Fruit fly (Drosophila melanogaster) whole organism, embryonic: ENCODE results near the gene ClpX.

Source experiments
- Blimp-1 ChIP-seq: fragments of 200-800 bp; sonication (Bioruptor generic); optimal IDR thresholded peaks from 3 replicates; lab custom pipeline; 2018; ENCODE audit warnings: missing biosample characterization, missing genetic modification characterization, mild to moderate bottlenecking, moderate library complexity, missing genetic modification reagents
- CG1024 ChIP-seq: fragments of 200-800 bp; sonication (Bioruptor generic); IDR thresholded peaks from 2 replicates; pipeline ENCODE4 v1.3.6; 2022; ENCODE audit warnings: missing biosample characterization, missing genetic modification characterization
- CG10431 ChIP-seq: fragments of 200-800 bp; sonication (Bioruptor generic); optimal IDR thresholded peaks from 3 replicates; lab custom pipeline; 2018; ENCODE audit warnings: missing biosample characterization, mild to moderate bottlenecking, missing genetic modification characterization
- CG10565 ChIP-seq: fragments of 200-800 bp; sonication (Bioruptor generic); optimal IDR thresholded peaks from 3 replicates; lab custom pipeline; 2016; ENCODE audit warnings: missing biosample characterization, mild to moderate bottlenecking, missing genetic modification characterization
- CG13123 ChIP-seq: fragments of 200-800 bp; sonication (Bioruptor generic); optimal IDR thresholded peaks from 2 replicates; lab custom pipeline; 2016; ENCODE audit warnings: missing biosample characterization, missing genetic modification characterization
- CG15011 ChIP-seq: fragments of 200-800 bp; sonication (Bioruptor generic); optimal IDR thresholded peaks from 3 replicates; lab custom pipeline; 2018; ENCODE audit warnings: missing biosample characterization, mild to moderate bottlenecking, missing genetic modification characterization
- CG17328 ChIP-seq: fragments of 200-800 bp; sonication (Bioruptor generic); IDR thresholded peaks from 2 replicates; pipeline ENCODE4 v1.3.6; 2022; ENCODE audit warnings: missing biosample characterization, missing genetic modification characterization
- CG2875 ChIP-seq: fragments of 200-800 bp; sonication (Bioruptor generic); optimal IDR thresholded peaks from 2 replicates; lab custom pipeline; 2017; ENCODE audit warnings: missing biosample characterization, mild to moderate bottlenecking, missing genetic modification characterization, missing genetic modification reagents
- CG2889 ChIP-seq: fragments of 200-800 bp; sonication (Bioruptor generic); IDR thresholded peaks from 3 replicates; pipeline ENCODE4 v1.3.6; 2022; ENCODE audit warnings: missing biosample characterization, missing genetic modification characterization
- CG30020 ChIP-seq: fragments of 200-800 bp; optimal IDR thresholded peaks from 2 replicates; lab custom pipeline; 2019; ENCODE audit warnings: missing biosample characterization, mild to moderate bottlenecking, missing genetic modification characterization, moderate library complexity
- CG30431 ChIP-seq: fragments of 200-800 bp; sonication (Bioruptor generic); optimal IDR thresholded peaks from 2 replicates; lab custom pipeline; 2017; ENCODE audit warnings: missing biosample characterization, missing genetic modification characterization
- CG31365 ChIP-seq: fragments of 200-800 bp; sonication (Bioruptor generic); optimal IDR thresholded peaks from 2 replicates; lab custom pipeline; 2018; ENCODE audit warnings: missing biosample characterization, mild to moderate bottlenecking, missing genetic modification characterization
- CG32767 ChIP-seq: fragments of 200-800 bp; sonication (Bioruptor generic); IDR thresholded peaks from 2 replicates; pipeline ENCODE4 v1.3.6; 2022; ENCODE audit warnings: missing biosample characterization, missing genetic modification characterization
- CG32772 ChIP-seq: fragments of 200-800 bp; sonication (Bioruptor generic); IDR thresholded peaks from 2 replicates; pipeline ENCODE4 v1.3.6; 2022; ENCODE audit warnings: missing biosample characterization, missing genetic modification characterization
- CG3407 ChIP-seq: fragments of 200-800 bp; sonication (Bioruptor generic); optimal IDR thresholded peaks from 2 replicates; lab custom pipeline; 2018; ENCODE audit warnings: missing biosample characterization, mild to moderate bottlenecking, missing genetic modification characterization
- CG4707 ChIP-seq: fragments of 200-800 bp; sonication (Bioruptor generic); optimal IDR thresholded peaks from 2 replicates; lab custom pipeline; 2018; ENCODE audit warnings: missing biosample characterization, mild to moderate bottlenecking, missing genetic modification characterization, moderate library complexity
- CG7786 ChIP-seq: fragments of 200-800 bp; sonication (Bioruptor generic); optimal IDR thresholded peaks from 2 replicates; lab custom pipeline; 2016; ENCODE audit warnings: missing biosample characterization, missing genetic modification characterization
- CG8478 ChIP-seq: fragments of >200 bp; optimal IDR thresholded peaks from 2 replicates; lab custom pipeline; 2018
- CTCF ChIP-seq: fragments of 200-800 bp; sonication (Bioruptor generic); optimal IDR thresholded peaks from 2 replicates; lab custom pipeline; 2017; ENCODE audit warnings: missing biosample characterization, mild to moderate bottlenecking, missing genetic modification characterization, moderate library complexity
- Chrac-16 ChIP-seq: fragments of 200-800 bp; sonication (Bioruptor generic); optimal IDR thresholded peaks from 3 replicates; lab custom pipeline; 2016; ENCODE audit warnings: missing biosample characterization, missing genetic modification characterization
- CoRest ChIP-seq: fragments of 200-800 bp; sonication (Bioruptor generic); optimal IDR thresholded peaks from 3 replicates; lab custom pipeline; 2018; ENCODE audit warnings: missing biosample characterization, mild to moderate bottlenecking, missing genetic modification characterization, moderate library complexity
- Deaf1 ChIP-seq: fragments of 200-800 bp; optimal IDR thresholded peaks from 3 replicates; lab custom pipeline; 2019; ENCODE audit warnings: missing biosample characterization, mild to moderate bottlenecking, missing genetic modification characterization, moderate library complexity
- Gsc ChIP-seq: fragments of 200-800 bp; sonication (Bioruptor generic); IDR thresholded peaks from 2 replicates; pipeline ENCODE4 v1.3.6; 2022; ENCODE audit warnings: missing biosample characterization, missing genetic modification characterization
- Gug ChIP-seq: fragments of 200-800 bp; sonication (Bioruptor generic); IDR thresholded peaks from 4 replicates; pipeline ENCODE4 v1.3.6; 2022; ENCODE audit warnings: missing biosample characterization, missing genetic modification characterization
- H15 ChIP-seq: fragments of 200-800 bp; sonication (Bioruptor generic); IDR thresholded peaks from 3 replicates; pipeline ENCODE4 v1.3.6; 2022; ENCODE audit warnings: missing biosample characterization, missing genetic modification characterization
- Hr78 ChIP-seq, 2 experiments: fragments of 200-800 bp in 1 of 2; fragments of >200 bp in 1 of 2; sonication (Bioruptor generic) in 1 of 2; optimal IDR thresholded peaks; 2 replicates each; lab custom pipeline; 2017 to 2019; ENCODE audit warnings: missing biosample characterization in 2 of 2, missing genetic modification characterization in 2 of 2, mild to moderate bottlenecking in 1 of 2, moderate library complexity in 1 of 2
- Kr ChIP-seq: fragments of 200-800 bp; sonication (Bioruptor generic); optimal IDR thresholded peaks from 2 replicates; lab custom pipeline; 2017; ENCODE audit warnings: missing biosample characterization, mild to moderate bottlenecking, missing genetic modification characterization
- MBD-R2 ChIP-seq: fragments of 200-800 bp; sonication (Bioruptor generic); IDR thresholded peaks from 2 replicates; pipeline ENCODE4 v1.3.6; 2022; ENCODE audit warnings: missing biosample characterization, missing genetic modification characterization
- Myb ChIP-seq: fragments of 200-800 bp; sonication (Bioruptor generic); optimal IDR thresholded peaks from 2 replicates; lab custom pipeline; 2016; ENCODE audit warnings: missing biosample characterization, missing genetic modification characterization
- NC2α ChIP-seq: fragments of 200-800 bp; sonication (Bioruptor generic); optimal IDR thresholded peaks from 2 replicates; lab custom pipeline; 2016; ENCODE audit warnings: missing biosample characterization, missing genetic modification characterization
- Oaz ChIP-seq: fragments of 200-800 bp; sonication (Bioruptor generic); IDR thresholded peaks from 2 replicates; pipeline ENCODE4 v1.3.6; 2022; ENCODE audit warnings: missing biosample characterization, missing genetic modification characterization
- Ptx1 ChIP-seq: fragments of 200-800 bp; sonication (Bioruptor generic); IDR thresholded peaks from 2 replicates; pipeline ENCODE4 v1.3.6; 2022; ENCODE audit warnings: missing biosample characterization, missing genetic modification characterization
- Sry-β ChIP-seq: fragments of 200-800 bp; sonication (Bioruptor generic); optimal IDR thresholded peaks from 2 replicates; lab custom pipeline; 2018; ENCODE audit warnings: missing biosample characterization, mild to moderate bottlenecking, missing genetic modification characterization, moderate library complexity
- ash1 ChIP-seq: fragments of 200-800 bp; sonication (Bioruptor generic); optimal IDR thresholded peaks from 2 replicates; lab custom pipeline; 2018; ENCODE audit warnings: missing biosample characterization, mild to moderate bottlenecking, missing genetic modification characterization
- chif ChIP-seq, 2 experiments: fragments of 200-800 bp; sonication (Bioruptor generic); optimal IDR thresholded peaks; 3 replicates each; lab custom pipeline; 2016; ENCODE audit warnings: missing biosample characterization in 2 of 2, missing genetic modification characterization in 2 of 2
- chm ChIP-seq: fragments of 200-800 bp; sonication (Bioruptor generic); IDR thresholded peaks from 2 replicates; pipeline ENCODE4 v1.3.6; 2022; ENCODE audit warnings: missing biosample characterization, missing genetic modification characterization
- crol ChIP-seq: fragments of 200-800 bp; sonication (Bioruptor generic); IDR thresholded peaks from 2 replicates; pipeline ENCODE4 v1.3.6; 2022; ENCODE audit warnings: missing biosample characterization, missing genetic modification characterization
- danr ChIP-seq: fragments of 200-800 bp; sonication (Bioruptor generic); IDR thresholded peaks from 2 replicates; pipeline ENCODE4 v1.3.6; 2022; ENCODE audit warnings: missing biosample characterization, missing genetic modification characterization
- ewg ChIP-seq: fragments of 200-800 bp; sonication (Bioruptor generic); optimal IDR thresholded peaks from 3 replicates; lab custom pipeline; 2017; ENCODE audit warnings: mild to moderate bottlenecking, missing biosample characterization, missing genetic modification reagents, missing genetic modification characterization
- fd96Cb ChIP-seq: fragments of 200-800 bp; sonication (Bioruptor generic); optimal IDR thresholded peaks from 2 replicates; lab custom pipeline; 2018; ENCODE audit warnings: missing biosample characterization, mild to moderate bottlenecking, missing genetic modification characterization, moderate library complexity
- gce ChIP-seq: fragments of 200-800 bp; sonication (Bioruptor generic); IDR thresholded peaks from 3 replicates; pipeline ENCODE4 v1.3.6; 2022; ENCODE audit warnings: missing biosample characterization, missing genetic modification characterization
- gcm2 ChIP-seq: fragments of 200-800 bp; sonication (Bioruptor generic); optimal IDR thresholded peaks from 2 replicates; lab custom pipeline; 2016; ENCODE audit warnings: missing biosample characterization, missing genetic modification characterization
- gsb-n ChIP-seq: fragments of 200-800 bp; sonication (Bioruptor generic); optimal IDR thresholded peaks from 3 replicates; lab custom pipeline; 2018; ENCODE audit warnings: missing biosample characterization, mild to moderate bottlenecking, missing genetic modification characterization
- nom ChIP-seq: fragments of 200-800 bp; sonication (Bioruptor generic); optimal IDR thresholded peaks from 2 replicates; lab custom pipeline; 2017; ENCODE audit warnings: missing biosample characterization, missing genetic modification characterization, mild to moderate bottlenecking, moderate library complexity, missing genetic modification reagents
- oc ChIP-seq: fragments of 200-800 bp; sonication (Bioruptor generic); optimal IDR thresholded peaks from 2 replicates; lab custom pipeline; 2018; ENCODE audit warnings: missing biosample characterization, mild to moderate bottlenecking, missing genetic modification characterization, moderate library complexity
- peb ChIP-seq: fragments of 200-800 bp; sonication (Bioruptor generic); IDR thresholded peaks from 2 replicates; pipeline ENCODE4 v1.3.6; 2022; ENCODE audit warnings: missing biosample characterization, missing genetic modification characterization
- pfk ChIP-seq: fragments of 200-800 bp; sonication (Bioruptor generic); optimal IDR thresholded peaks from 2 replicates; lab custom pipeline; 2018; ENCODE audit warnings: missing biosample characterization, mild to moderate bottlenecking, missing genetic modification characterization, moderate library complexity
- sr ChIP-seq: fragments of 200-800 bp; sonication (Bioruptor generic); IDR thresholded peaks from 3 replicates; pipeline ENCODE4 v1.3.6; 2022; ENCODE audit warnings: missing biosample characterization, missing genetic modification characterization
- trem ChIP-seq: fragments of 200-800 bp; optimal IDR thresholded peaks from 3 replicates; lab custom pipeline; 2019; ENCODE audit warnings: missing biosample characterization, mild to moderate bottlenecking, missing genetic modification characterization, moderate library complexity
- trh ChIP-seq: fragments of 200-800 bp; sonication (Bioruptor generic); optimal IDR thresholded peaks from 2 replicates; lab custom pipeline; 2016; ENCODE audit warnings: missing biosample characterization, missing genetic modification characterization
- vvl ChIP-seq: fragments of 200-800 bp; sonication (Bioruptor generic); IDR thresholded peaks from 2 replicates; pipeline ENCODE4 v1.3.6; 2022; ENCODE audit warnings: missing biosample characterization, missing genetic modification characterization
- z ChIP-seq: fragments of 200-800 bp; sonication (Bioruptor generic); IDR thresholded peaks from 3 replicates; pipeline ENCODE4 v1.3.6; 2022; ENCODE audit warnings: missing biosample characterization, missing genetic modification characterization

ClpX gene

DNA sequence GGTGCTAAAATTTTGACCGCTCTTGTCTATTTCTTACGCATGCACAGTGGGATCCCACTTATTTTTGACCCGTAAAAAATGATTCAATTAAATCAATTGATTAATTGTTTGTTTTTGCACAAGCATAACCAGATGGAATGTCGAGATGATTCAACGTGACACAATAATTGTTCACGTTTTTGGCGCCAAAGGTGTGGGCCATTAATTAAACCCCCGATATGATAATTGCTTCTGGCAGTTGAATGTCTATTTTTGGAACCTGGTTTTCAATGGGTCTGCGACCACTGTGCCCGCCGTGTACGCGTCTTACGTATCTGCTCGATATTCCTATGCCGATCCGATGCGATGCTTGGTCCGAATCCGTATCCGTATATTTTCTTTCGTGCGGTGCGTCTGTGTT, 11.4 kb downstream of the ClpX start (continued):
- 0 out of 2 replicates have a peak, but pooled peaks have one; percentile 20 for TF ChIP-seq Oaz (GFP tag; lab: Robert Waterston, UW)
- peak; percentile 55 for TF ChIP-seq Deaf1 (tag; lab: Kevin White, UChicago)
- no peak for TF ChIP-seq CG2889 (GFP tag; lab: Robert Waterston, UW)
- peak; percentile 87 for TF ChIP-seq Ptx1 (GFP tag; lab: Robert Waterston, UW)
- peak; percentile 8 for TF ChIP-seq Sry-β
- peak; percentile 67 for TF ChIP-seq CG32767 (GFP tag; lab: Robert Waterston, UW)
- peak; percentile 37 for TF ChIP-seq NC2α (GFP tag; lab: Kevin White, UChicago)
- no peak for TF ChIP-seq CG10565 (GFP tag; lab: Kevin White, UChicago)
- peak; percentile 35 to 52 for TF ChIP-seq chif (GFP tag; optimal IDR thresholded peaks at IDR 0.05; lab: Kevin White, UChicago)
- peak; percentile 76 for TF ChIP-seq fd96Cb
- TF ChIP-seq gcm2: peak; percentile 32
- TF ChIP-seq ewg (GFP tag; lab: Kevin White, UChicago): no peak
- peak; percentile 37 for TF ChIP-seq CG31365
- peak; percentile 37 for TF ChIP-seq trem (tag; lab: Kevin White, UChicago)
- no peak for TF ChIP-seq CG10431
- TF ChIP-seq CG2875 (GFP tag; lab: Kevin White, UChicago): peak; percentile 24
- TF ChIP-seq gce: peak; percentile 69; the same call in 2 of the 3 replicates
- TF ChIP-seq pfk (GFP tag; lab: Kevin White, UChicago): no peak
- no peak for TF ChIP-seq danr (GFP tag; lab: Robert Waterston, UW)
- no peak for TF ChIP-seq CG13123 (GFP tag; lab: Kevin White, UChicago)
- no peak for TF ChIP-seq nom (GFP tag; lab: Kevin White, UChicago)
- peak; percentile 49 for TF ChIP-seq Myb (GFP tag; lab: Kevin White, UChicago)
- TF ChIP-seq ash1 (GFP tag; lab: Kevin White, UChicago): no peak
- TF ChIP-seq crol: no peak
- TF ChIP-seq CoRest: peak; percentile 71
- peak; percentile 59 for TF ChIP-seq Gsc (GFP tag; lab: Robert Waterston, UW)
- TF ChIP-seq z (GFP tag; lab: Robert Waterston, UW): no peak
- TF ChIP-seq CG17328 (GFP tag; lab: Robert Waterston, UW): peak; percentile 58; the same call in 1 of the 2 replicates
- no peak for TF ChIP-seq CG30020 (tag; lab: Kevin White, UChicago)
- peak; percentile 42 for TF ChIP-seq Chrac-16 (GFP tag; lab: Kevin White, UChicago)
- TF ChIP-seq vvl (GFP tag; lab: Robert Waterston, UW): peak; percentile 85
- no peak for TF ChIP-seq sr
- TF ChIP-seq Gug: peak; percentile 73; the same call in 3 of the 4 replicates
- TF ChIP-seq gsb-n: peak; percentile 48
- TF ChIP-seq CTCF (GFP tag; lab: Kevin White, UChicago): peak; percentile 18
- peak in 1 of 2 experiments; percentile 13 for TF ChIP-seq Hr78 (GFP tag; optimal IDR thresholded peaks at IDR 0.05; lab: Kevin White, UChicago)
- TF ChIP-seq Kr: no peak
- TF ChIP-seq trh (GFP tag; lab: Kevin White, UChicago): peak; percentile 16
- peak; percentile 62 for TF ChIP-seq CG30431 (GFP tag; lab: Kevin White, UChicago)
- TF ChIP-seq chm (GFP tag; lab: Robert Waterston, UW): peak; percentile 75
- TF ChIP-seq CG15011 (GFP tag; lab: Kevin White, UChicago): peak; percentile 43
- TF ChIP-seq H15 (GFP tag; lab: Robert Waterston, UW): peak; percentile 68
- TF ChIP-seq oc (tag; lab: Kevin White, UChicago): no peak
- peak; percentile 34; the same call in 1 of the 2 replicates for TF ChIP-seq MBD-R2 (GFP tag; lab: Robert Waterston, UW)
- TF ChIP-seq Blimp-1 (GFP tag; lab: Kevin White, UChicago): no peak
- no peak for TF ChIP-seq CG1024 (GFP tag; lab: Robert Waterston, UW)
- TF ChIP-seq CG32772 (GFP tag; lab: Robert Waterston, UW): peak; percentile 66
- TF ChIP-seq CG3407: peak; percentile 17
- peak; percentile 72 for TF ChIP-seq peb (GFP tag; lab: Robert Waterston, UW)
- peak; percentile 68 for TF ChIP-seq CG7786 (GFP tag; lab: Kevin White, UChicago)
- TF ChIP-seq CG8478 (lab: Kevin White, UChicago): no peak
- TF ChIP-seq CG4707 (GFP tag; lab: Kevin White, UChicago): peak; percentile 46
